Worm (Caenorhabditis elegans) whole organism, late embryonic: ENCODE data around the gene Y43F8C.9.

Source experiments
- C08G9.2 ChIP-seq: sonication (generic microtip); optimal IDR thresholded peaks from 2 replicates; lab custom pipeline; 2016; ENCODE audit warnings: mild to moderate bottlenecking, missing genetic modification characterization, moderate library complexity, missing compliant biosample characterization
- C38D4.7 ChIP-seq: fragments of 200-800 bp; sonication (Bioruptor generic); optimal IDR thresholded peaks from 2 replicates; lab custom pipeline; 2018; ENCODE audit warnings: mild to moderate bottlenecking, missing genetic modification characterization, moderate library complexity, missing compliant biosample characterization
- K09A11.1 ChIP-seq: sonication (generic microtip); optimal IDR thresholded peaks from 2 replicates; lab custom pipeline; 2017; ENCODE audit warnings: antibody characterized with exemption, mild to moderate bottlenecking, missing genetic modification characterization, missing compliant biosample characterization; ENCODE audit not compliant: insufficient read depth
- T23F11.4 ChIP-seq: fragments of 200-800 bp; sonication (Bioruptor generic); optimal IDR thresholded peaks from 2 replicates; lab custom pipeline; 2018; ENCODE audit warnings: mild to moderate bottlenecking, missing genetic modification characterization, missing compliant biosample characterization
- Y22D7AL.16 ChIP-seq: sonication (generic microtip); optimal IDR thresholded peaks from 2 replicates; lab custom pipeline; 2016; ENCODE audit warnings: missing genetic modification characterization, missing compliant biosample characterization
- ceh-14 ChIP-seq: sonication (generic microtip); optimal IDR thresholded peaks from 2 replicates; lab custom pipeline; 2016; ENCODE audit warnings: missing genotype, missing genetic modification characterization, missing compliant biosample characterization
- ceh-18 ChIP-seq: sonication (generic microtip); optimal IDR thresholded peaks from 2 replicates; lab custom pipeline; 2016; ENCODE audit warnings: missing genetic modification characterization, missing compliant biosample characterization
- ceh-2 ChIP-seq: sonication (generic microtip); optimal IDR thresholded peaks from 2 replicates; lab custom pipeline; 2016; ENCODE audit warnings: missing genotype, missing genetic modification characterization, missing compliant biosample characterization
- ceh-22 ChIP-seq: sonication (generic microtip); optimal IDR thresholded peaks from 2 replicates; lab custom pipeline; 2017; ENCODE audit warnings: missing biosample characterization, missing genetic modification characterization
- ceh-24 ChIP-seq: sonication (generic microtip); optimal IDR thresholded peaks from 2 replicates; lab custom pipeline; 2016; ENCODE audit warnings: mild to moderate bottlenecking, missing genetic modification characterization, missing compliant biosample characterization
- ceh-30 ChIP-seq: fragments of 150-350 bp; optimal IDR thresholded peaks from 2 replicates; lab custom pipeline; 2014; ENCODE audit warnings: missing biosample characterization, missing genetic modification characterization
- ceh-31 ChIP-seq: sonication (generic microtip); optimal IDR thresholded peaks from 2 replicates; lab custom pipeline; 2016; ENCODE audit warnings: missing genetic modification characterization, missing compliant biosample characterization
- ceh-45 ChIP-seq: fragments of 200-800 bp; sonication (Bioruptor generic); IDR thresholded peaks from 2 replicates; pipeline ENCODE4 v1.3.6; 2022; ENCODE audit warnings: missing genetic modification reagents, missing genetic modification characterization, missing compliant biosample characterization
- che-1 ChIP-seq: sonication (generic microtip); optimal IDR thresholded peaks from 2 replicates; lab custom pipeline; 2016; ENCODE audit warnings: mild to moderate bottlenecking, missing genetic modification characterization, missing compliant biosample characterization
- dmd-4 ChIP-seq: sonication (generic microtip); optimal IDR thresholded peaks from 2 replicates; lab custom pipeline; 2016; ENCODE audit warnings: borderline replicate concordance, missing genetic modification characterization, missing compliant biosample characterization
- elt-2 ChIP-seq: sonication (generic microtip); optimal IDR thresholded peaks from 2 replicates; lab custom pipeline; 2016; ENCODE audit warnings: missing genetic modification reagents, missing genetic modification characterization, missing compliant biosample characterization
- elt-4 ChIP-seq: sonication (generic microtip); optimal IDR thresholded peaks from 2 replicates; lab custom pipeline; 2016; ENCODE audit warnings: missing genetic modification characterization, missing compliant biosample characterization
- eyg-1 ChIP-seq: sonication (generic microtip); optimal IDR thresholded peaks from 2 replicates; lab custom pipeline; 2016; ENCODE audit warnings: missing genotype, missing genetic modification characterization, missing compliant biosample characterization
- fkh-10 ChIP-seq: fragments of 150-350 bp; optimal IDR thresholded peaks from 2 replicates; lab custom pipeline; 2014; ENCODE audit warnings: missing biosample characterization, missing genetic modification reagents, missing genetic modification characterization
- fkh-6 ChIP-seq: sonication (generic microtip); optimal IDR thresholded peaks from 2 replicates; lab custom pipeline; 2016; ENCODE audit warnings: missing genetic modification characterization, missing compliant biosample characterization
- hlh-15 ChIP-seq: sonication (generic microtip); optimal IDR thresholded peaks from 2 replicates; lab custom pipeline; 2016; ENCODE audit warnings: missing genetic modification characterization, missing compliant biosample characterization
- hlh-30 ChIP-seq: sonication (generic microtip); optimal IDR thresholded peaks from 2 replicates; lab custom pipeline; 2017; ENCODE audit warnings: antibody characterized with exemption, missing genetic modification characterization, missing compliant biosample characterization; ENCODE audit not compliant: insufficient read depth
- hlh-8 ChIP-seq: sonication (generic microtip); optimal IDR thresholded peaks from 2 replicates; lab custom pipeline; 2016; ENCODE audit warnings: missing genotype, missing genetic modification characterization, missing compliant biosample characterization
- lin-11 ChIP-seq: fragments of 200-800 bp; sonication (Bioruptor generic); optimal IDR thresholded peaks from 2 replicates; lab custom pipeline; 2018; ENCODE audit warnings: mild to moderate bottlenecking, missing genetic modification characterization, missing compliant biosample characterization
- mec-3 ChIP-seq: sonication (generic microtip); optimal IDR thresholded peaks from 2 replicates; lab custom pipeline; 2016; ENCODE audit warnings: borderline replicate concordance, missing genetic modification characterization, missing compliant biosample characterization
- pag-3 ChIP-seq: sonication (generic microtip); optimal IDR thresholded peaks from 2 replicates; lab custom pipeline; 2016; ENCODE audit warnings: missing compliant biosample characterization, missing genetic modification characterization, borderline replicate concordance
- pat-9 ChIP-seq: fragments of 200-800 bp; sonication (Bioruptor generic); optimal IDR thresholded peaks from 2 replicates; lab custom pipeline; 2018; ENCODE audit warnings: mild to moderate bottlenecking, missing genetic modification characterization, moderate library complexity, missing compliant biosample characterization
- pros-1 ChIP-seq: fragments of 150-350 bp; optimal IDR thresholded peaks from 2 replicates; lab custom pipeline; 2014; ENCODE audit warnings: missing biosample characterization, missing genetic modification reagents, missing genetic modification characterization
- rnt-1 ChIP-seq: sonication (generic microtip); optimal IDR thresholded peaks from 2 replicates; lab custom pipeline; 2016; ENCODE audit warnings: missing genetic modification characterization, missing compliant biosample characterization
- sdc-2 ChIP-seq: sonication (generic microtip); optimal IDR thresholded peaks from 2 replicates; lab custom pipeline; 2016; ENCODE audit warnings: missing genotype, missing genetic modification characterization, missing compliant biosample characterization
- sox-2 ChIP-seq: fragments of 200-800 bp; sonication (Bioruptor generic); IDR thresholded peaks from 2 replicates; pipeline ENCODE4 v1.3.6; 2022; ENCODE audit warnings: missing genetic modification reagents, missing genetic modification characterization, missing compliant biosample characterization
- sox-4 ChIP-seq: sonication (generic microtip); optimal IDR thresholded peaks from 2 replicates; lab custom pipeline; 2017; ENCODE audit warnings: mild to moderate bottlenecking, missing genetic modification characterization, inconsistent platforms, missing compliant biosample characterization
- tbx-2 ChIP-seq: sonication (generic microtip); optimal IDR thresholded peaks from 2 replicates; lab custom pipeline; 2016; ENCODE audit warnings: missing genetic modification characterization, missing compliant biosample characterization
- tbx-7 ChIP-seq: sonication (generic microtip); optimal IDR thresholded peaks from 2 replicates; lab custom pipeline; 2016; ENCODE audit warnings: missing genotype, missing genetic modification characterization, missing compliant biosample characterization
- ttx-3 ChIP-seq: sonication (generic microtip); optimal IDR thresholded peaks from 2 replicates; lab custom pipeline; 2016; ENCODE audit warnings: missing genetic modification reagents, missing genetic modification characterization, missing compliant biosample characterization
- unc-3 ChIP-seq, 2 experiments: fragments of 200-800 bp in 1 of 2; sonication (Bioruptor generic) in 1 of 2; sonication (generic microtip) in 1 of 2; conservative IDR thresholded peaks in 1 of 2; optimal IDR thresholded peaks in 1 of 2; 2 replicates each; pipeline versions ENCODE4 v1.3.6 to Lab custom; 2016 to 2022; ENCODE audit warnings: missing compliant biosample characterization in 2 of 2, missing genetic modification characterization in 2 of 2, missing genetic modification reagents in 1 of 2
- unc-42 ChIP-seq: sonication (generic microtip); optimal IDR thresholded peaks from 2 replicates; lab custom pipeline; 2016; ENCODE audit warnings: missing genotype, missing genetic modification characterization, missing compliant biosample characterization
- unc-86 ChIP-seq: sonication (generic microtip); optimal IDR thresholded peaks from 2 replicates; lab custom pipeline; 2016; ENCODE audit warnings: missing genetic modification characterization, missing compliant biosample characterization
- zip-5 ChIP-seq: sonication (generic microtip); optimal IDR thresholded peaks from 2 replicates; lab custom pipeline; 2016; ENCODE audit warnings: missing genetic modification characterization, missing compliant biosample characterization

The Y43F8C.9 gene

DNA sequence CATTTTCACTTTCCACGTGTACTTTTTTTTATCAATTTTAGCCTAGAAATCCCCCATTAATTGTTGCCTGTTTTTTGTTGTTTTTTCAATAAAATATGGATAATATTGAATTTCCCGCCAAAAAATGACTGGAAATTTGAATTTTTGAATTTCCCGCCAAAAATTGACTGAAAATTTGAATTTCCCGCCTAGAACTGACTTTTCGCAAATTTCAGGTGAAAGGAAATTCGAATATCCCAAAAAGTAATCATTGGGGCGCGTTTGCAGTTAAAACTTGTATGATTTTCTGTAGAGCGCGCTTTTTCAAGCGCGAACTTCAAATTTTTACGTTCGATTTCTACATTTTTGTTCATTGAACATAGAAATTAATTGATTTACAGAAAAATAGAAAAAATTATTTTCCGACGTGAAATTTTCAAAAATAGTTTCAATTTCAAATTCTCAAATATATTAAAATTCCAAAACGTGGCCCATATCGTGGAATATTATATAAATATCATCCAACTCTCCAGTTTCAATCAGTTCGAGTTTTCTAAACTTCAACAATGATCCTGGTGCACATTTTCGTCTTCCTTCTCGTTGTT is at the start of gene Y43F8C.9:
Gene Y43F8C.9, plus strand, starts transcription at position 534 of the 584 bp plus-strand sequence.
- no peak for TF ChIP-seq ceh-30 (tag; lab: Kevin White, UChicago)
- no peak for TF ChIP-seq unc-3 (GFP tag; conservative IDR thresholded peaks at IDR 0.05; lab: Robert Waterston, UW)
- TF ChIP-seq unc-3 (tag; optimal IDR thresholded peaks at IDR 0.05; lab: Kevin White, UChicago), result no peak
- no peak for TF ChIP-seq ttx-3 (tag; lab: Kevin White, UChicago)
- TF ChIP-seq ceh-2, result no peak
- no peak for TF ChIP-seq hlh-30 (tag; lab: Kevin White, UChicago)
- no peak for TF ChIP-seq sox-4 (tag; lab: Kevin White, UChicago)
- no peak for TF ChIP-seq ceh-14 (tag; lab: Kevin White, UChicago)
- TF ChIP-seq dmd-4 (tag; lab: Kevin White, UChicago), result no peak
- no peak for TF ChIP-seq tbx-2
- TF ChIP-seq T23F11.4 (GFP tag; lab: Kevin White, UChicago), result no peak
- TF ChIP-seq eyg-1, result no peak
- no peak for TF ChIP-seq elt-2 (tag; lab: Kevin White, UChicago)
- TF ChIP-seq C38D4.7 (GFP tag; lab: Kevin White, UChicago), result no peak
- TF ChIP-seq hlh-15 (tag; lab: Kevin White, UChicago), result no peak

ce11 chrV:19599087-19599486 is 46.8 kb upstream of the Y43F8C.9 start:
- TF ChIP-seq sox-4 (tag; lab: Kevin White, UChicago) (no peak), hlh-30 (tag; lab: Kevin White, UChicago) (no peak)
- TF ChIP-seq, all 69 proteins: peak for 0

DNA sequence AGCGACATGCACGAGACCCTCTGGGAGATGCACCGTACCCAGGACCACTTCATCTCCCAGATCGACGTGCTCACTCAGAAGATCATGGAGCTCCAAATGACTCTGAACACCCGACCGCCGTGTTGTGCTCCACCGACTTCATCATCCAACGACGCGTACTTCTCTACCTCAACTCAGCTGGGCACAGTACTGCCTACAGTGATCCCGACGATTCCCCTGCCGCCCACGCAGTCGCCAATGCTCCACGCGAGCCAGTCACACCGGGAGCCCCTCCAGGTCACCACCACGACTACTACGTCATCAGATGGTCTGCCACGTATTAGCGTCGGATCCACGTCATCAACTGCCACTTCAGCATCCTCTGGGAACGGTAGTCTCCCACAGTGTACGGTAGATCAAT is 40.5 kb upstream of the Y43F8C.9 start:
- TF ChIP-seq unc-42 (tag; lab: Kevin White, UChicago) (no peak), pat-9 (no peak), eyg-1 (no peak), hlh-8 (tag; lab: Kevin White, UChicago) (no peak), sdc-2 (tag; lab: Kevin White, UChicago) (no peak), che-1 (no peak), tbx-7 (tag; lab: Kevin White, UChicago) (no peak), zip-5 (tag; lab: Kevin White, UChicago) (no peak), rnt-1 (no peak), Y22D7AL.16 (tag; lab: Kevin White, UChicago) (no peak), C08G9.2 (tag; lab: Kevin White, UChicago) (no peak), fkh-6 (tag; lab: Kevin White, UChicago) (no peak), hlh-30 (tag; lab: Kevin White, UChicago) (no peak), ceh-24 (tag; lab: Kevin White, UChicago) (no peak), K09A11.1 (tag; lab: Kevin White, UChicago) (no peak), elt-2 (tag; lab: Kevin White, UChicago) (no peak), ceh-45 (no peak), tbx-2 (no peak), fkh-10 (GFP tag; lab: Kevin White, UChicago) (no peak), sox-2 (GFP tag; lab: Robert Waterston, UW) (no peak)

DNA sequence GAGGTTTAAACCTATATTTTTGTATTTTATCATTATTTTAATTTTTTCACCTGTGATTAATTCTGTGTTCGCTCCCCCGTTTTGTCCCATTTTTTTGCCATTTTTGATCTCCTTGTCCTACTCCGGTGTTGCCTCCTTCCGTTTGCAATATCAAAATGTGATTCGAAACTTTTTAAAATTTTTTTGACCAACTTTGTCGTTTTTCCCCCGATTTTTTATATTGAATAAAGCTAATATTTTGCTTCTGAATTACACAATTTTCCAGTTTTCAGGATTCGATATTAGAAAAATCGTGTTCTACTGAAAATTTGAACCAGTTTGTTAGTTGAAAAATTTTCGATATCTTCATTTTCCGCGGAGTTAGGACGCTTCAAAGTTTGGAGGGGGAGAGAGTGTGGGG is 40.0 kb upstream of the Y43F8C.9 start, which contains the start of gene nlp-25:
Gene nlp-25, plus strand, starts transcription at position 301 of the 400 bp plus-strand sequence.
- TF ChIP-seq lin-11, result no peak
- TF ChIP-seq pros-1 (tag; lab: Kevin White, UChicago), result no peak
- TF ChIP-seq zip-5 (tag; lab: Kevin White, UChicago), result no peak
- TF ChIP-seq pag-3 (tag; lab: Kevin White, UChicago), result no peak
- TF ChIP-seq ttx-3 (tag; lab: Kevin White, UChicago), result no peak
- no peak for TF ChIP-seq ceh-31 (tag; lab: Kevin White, UChicago)
- TF ChIP-seq ceh-45, result no peak
- TF ChIP-seq pat-9, result no peak
- TF ChIP-seq unc-86 (tag; lab: Kevin White, UChicago), result no peak
- no peak for TF ChIP-seq ceh-22 (tag; lab: Kevin White, UChicago)
- no peak for TF ChIP-seq mec-3 (tag; lab: Kevin White, UChicago)
- no peak for TF ChIP-seq elt-4 (tag; lab: Kevin White, UChicago)
- TF ChIP-seq hlh-15 (tag; lab: Kevin White, UChicago), result no peak
- no peak for TF ChIP-seq ceh-18 (tag; lab: Kevin White, UChicago)
- TF ChIP-seq, all 69 proteins: peak for 0
